Fruit fly (Drosophila melanogaster) whole organism, prepupa: ENCODE results near the gene Glos.
A peak's percentile ranks its signal among the peaks of the same experiment; 100 is the strongest.

Source experiments
- CG10669 ChIP-seq: fragments of 200-800 bp; sonication (Bioruptor generic); optimal IDR thresholded peaks from 3 replicates; lab custom pipeline; 2018; ENCODE audit warnings: missing biosample characterization, mild to moderate bottlenecking, missing genetic modification characterization, moderate library complexity
- CG6163 ChIP-seq: fragments of 200-800 bp; sonication (Bioruptor generic); IDR thresholded peaks from 3 replicates; pipeline ENCODE4 v1.3.6; 2022; ENCODE audit warnings: missing biosample characterization, missing genetic modification characterization
- Sox14 ChIP-seq: fragments of 200-800 bp; sonication (Bioruptor generic); optimal IDR thresholded peaks from 3 replicates; lab custom pipeline; 2016; ENCODE audit warnings: missing biosample characterization, missing genetic modification characterization
- esn ChIP-seq: fragments of 200-800 bp; sonication (Bioruptor generic); optimal IDR thresholded peaks from 2 replicates; lab custom pipeline; 2016; ENCODE audit warnings: missing biosample characterization, mild to moderate bottlenecking, missing genetic modification characterization, moderate library complexity

DNA sequence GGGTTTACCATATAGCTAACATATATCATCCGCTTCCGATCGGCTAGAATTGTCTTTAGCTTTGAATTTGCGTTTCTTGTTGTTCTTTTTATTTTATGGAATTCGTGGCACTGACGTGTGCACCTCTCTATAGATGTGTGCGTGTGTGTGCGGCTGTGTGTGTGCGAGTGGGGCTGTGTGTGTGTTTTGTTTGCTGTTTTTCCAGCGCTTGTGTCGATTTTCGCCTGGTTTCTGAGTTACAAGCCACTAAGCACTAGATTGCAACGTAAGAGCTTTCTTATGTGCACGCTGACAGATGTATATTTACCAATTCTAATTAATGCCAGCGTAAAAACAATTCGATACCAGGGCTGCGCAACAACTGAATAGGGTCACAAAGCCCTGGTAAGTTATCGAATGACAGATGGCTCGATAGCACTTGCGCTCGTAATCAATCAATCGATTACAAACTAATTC, 28.7 kb downstream of the Glos start, which contains the start of gene lva:
- no peak for TF ChIP-seq CG6163 (GFP tag; lab: Robert Waterston, UW)
- TF ChIP-seq esn (GFP tag; lab: Kevin White, UChicago), result peak; percentile 12
- TF ChIP-seq Sox14 (GFP tag; lab: Kevin White, UChicago), result no peak
- TF ChIP-seq CG10669, result no peak
